Fruit fly (Drosophila melanogaster): Measurements from ENCODE around the gene Arp5.

DNA sequence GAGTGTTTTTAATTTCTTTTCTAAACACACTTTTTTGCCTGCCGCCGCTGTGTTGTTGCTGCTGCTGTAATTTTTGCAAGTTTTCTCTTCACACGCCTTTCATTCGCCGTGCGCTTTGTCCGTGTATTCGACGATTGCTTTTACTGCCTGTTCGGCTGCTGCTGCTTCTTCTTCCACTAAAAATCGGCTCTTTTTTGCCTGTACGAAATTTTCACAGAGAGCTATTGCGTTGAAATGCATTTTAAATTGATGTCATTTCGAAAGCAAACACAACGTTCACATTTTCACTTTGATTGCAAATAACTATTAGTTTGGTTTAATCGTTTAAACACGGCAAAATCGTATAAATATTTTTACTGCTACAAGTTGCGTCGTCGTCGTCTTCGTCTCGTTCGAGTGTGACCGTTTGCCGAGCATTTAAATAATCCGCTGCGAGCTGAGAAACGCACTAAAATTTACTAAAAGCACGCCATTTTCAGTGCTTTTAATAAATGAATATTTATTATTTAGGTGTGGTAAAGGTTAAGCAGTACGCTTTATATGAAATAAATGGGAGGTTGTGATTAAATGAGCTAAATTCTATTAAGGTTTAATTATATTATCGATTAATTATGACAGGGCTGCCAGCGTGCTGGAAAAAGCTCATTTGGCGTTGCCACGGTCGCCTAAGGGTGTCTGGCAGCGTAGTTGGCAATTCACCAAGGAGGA, 14.0 kb downstream of the Arp5 start, which contains the start of the genes Ssdp and CG7985:
- TF ChIP-seq CG8478 (optimal IDR thresholded peaks at IDR 0.05) (no peak), CTCF (optimal IDR thresholded peaks at IDR 0.05) (no peak)
